Worm (Caenorhabditis elegans): Measurements from ENCODE around the gene atf-2.
A peak's percentile ranks its signal among the peaks of the same experiment; 100 is the strongest.

Gene atf-2

ce11 chrII:8744555-8745448 lies 7.0 kb upstream of the atf-2 start (continued):
- TF ChIP-seq vab-7 (GFP tag; IDR thresholded peaks at IDR 0.05): no peak; the same call in 1 of the 2 replicates
- no peak for TF ChIP-seq spr-1 (tag; optimal IDR thresholded peaks at IDR 0.05)
- TF ChIP-seq F37D6.2 (tag; optimal IDR thresholded peaks at IDR 0.05): no peak
- no peak for TF ChIP-seq nhr-237 (tag; optimal IDR thresholded peaks at IDR 0.05)
- peak in 1 of 2 experiments; percentile 14 for TF ChIP-seq hif-1 (tag; optimal IDR thresholded peaks at IDR 0.05)
- TF ChIP-seq aly-2 (tag; optimal IDR thresholded peaks at IDR 0.05): no peak
- no peak for TF ChIP-seq spr-3 (GFP tag; optimal IDR thresholded peaks at IDR 0.05)
- TF ChIP-seq mxl-2 (GFP tag; conservative IDR thresholded peaks at IDR 0.05): no peak
- TF ChIP-seq sdz-12 (GFP tag; optimal IDR thresholded peaks at IDR 0.05): no peak
- peak; percentile 95 for TF ChIP-seq aha-1 (tag)
- no peak for TF ChIP-seq fkh-10 (GFP tag; optimal IDR thresholded peaks at IDR 0.05)
- no peak for TF ChIP-seq php-3 (GFP tag; IDR thresholded peaks at IDR 0.05)
- TF ChIP-seq jun-1 (tag; optimal IDR thresholded peaks at IDR 0.05): no peak
- no peak for TF ChIP-seq lin-39 (tag; optimal IDR thresholded peaks at IDR 0.05)
- TF ChIP-seq dve-1 (tag; optimal IDR thresholded peaks at IDR 0.05; ENCODE audit: insufficient read depth): peak; percentile 30
- no peak for TF ChIP-seq ceh-62 (tag; optimal IDR thresholded peaks at IDR 0.05)
- TF ChIP-seq rbr-2 (tag; optimal IDR thresholded peaks at IDR 0.05): no peak
- TF ChIP-seq nhr-111 (GFP tag; optimal IDR thresholded peaks at IDR 0.05): no peak
- TF ChIP-seq zag-1 (tag; optimal IDR thresholded peaks at IDR 0.05): no peak
- no peak for TF ChIP-seq ZK337.2 (GFP tag; IDR thresholded peaks at IDR 0.05)
- no peak for TF ChIP-seq Y5F2A.4 (GFP tag; optimal IDR thresholded peaks at IDR 0.05)
- peak; percentile 62 for TF ChIP-seq nhr-11 (tag; optimal IDR thresholded peaks at IDR 0.05)
- no peak for TF ChIP-seq ces-1 (GFP tag; optimal IDR thresholded peaks at IDR 0.05)
- TF ChIP-seq dmd-8 (GFP tag; IDR thresholded peaks at IDR 0.05): no peak
- no peak for TF ChIP-seq tra-1 (GFP tag; IDR thresholded peaks at IDR 0.05)
- no peak; the same call in 1 of the 2 replicates for TF ChIP-seq egl-43 (GFP tag; IDR thresholded peaks at IDR 0.05)
- TF ChIP-seq ctbp-1 (GFP tag; IDR thresholded peaks at IDR 0.05): no peak
- no peak for TF ChIP-seq skn-1 (tag; optimal IDR thresholded peaks at IDR 0.05)
- TF ChIP-seq nhr-76 (tag; optimal IDR thresholded peaks at IDR 0.05): no peak
- no peak for TF ChIP-seq daf-8 (GFP tag; IDR thresholded peaks at IDR 0.05)
- no peak for TF ChIP-seq ZK546.5 (tag; optimal IDR thresholded peaks at IDR 0.05)
- 0 out of 2 replicates have a peak, but pooled peaks have one; percentile 12 for TF ChIP-seq nhr-42 (GFP tag; IDR thresholded peaks at IDR 0.05)
- TF ChIP-seq egl-27 (tag; optimal IDR thresholded peaks at IDR 0.05): no peak
- TF ChIP-seq D1046.2 (GFP tag; IDR thresholded peaks at IDR 0.05): peak; percentile 77
- TF ChIP-seq fos-1 (tag; optimal IDR thresholded peaks at IDR 0.05): no peak
- TF ChIP-seq mes-2 (tag; optimal IDR thresholded peaks at IDR 0.05; ENCODE audit: poor library complexity, severe bottlenecking): no peak
- peak; percentile 14 for TF ChIP-seq nhr-77 (tag; optimal IDR thresholded peaks at IDR 0.05)
- no peak for TF ChIP-seq nhr-102 (tag; optimal IDR thresholded peaks at IDR 0.05)
- no peak for TF ChIP-seq zip-11 (GFP tag; IDR thresholded peaks at IDR 0.05)
- TF ChIP-seq F26F4.8 (GFP tag; conservative IDR thresholded peaks at IDR 0.05): no peak
- no peak for TF ChIP-seq tag-97 (GFP tag; IDR thresholded peaks at IDR 0.05)
- peak; percentile 10; the same call in 1 of the 2 replicates for TF ChIP-seq lin-38 (GFP tag; IDR thresholded peaks at IDR 0.05)
- no peak for TF ChIP-seq snpc-4 (tag; optimal IDR thresholded peaks at IDR 0.05)
- no peak for TF ChIP-seq saeg-2 (GFP tag; IDR thresholded peaks at IDR 0.05)
- no peak for TF ChIP-seq dpl-1 (GFP tag; optimal IDR thresholded peaks at IDR 0.05)
- no peak for TF ChIP-seq nhr-41 (GFP tag; IDR thresholded peaks at IDR 0.05)
- no peak for TF ChIP-seq nhr-48 (tag; optimal IDR thresholded peaks at IDR 0.05)
- no peak for TF ChIP-seq ceh-82 (tag; optimal IDR thresholded peaks at IDR 0.05)
- no peak for TF ChIP-seq unc-130 (GFP tag; optimal IDR thresholded peaks at IDR 0.05)
- peak; percentile 11 for TF ChIP-seq mep-1 (tag; optimal IDR thresholded peaks at IDR 0.05)
- no peak for TF ChIP-seq ztf-11 (tag; optimal IDR thresholded peaks at IDR 0.05)
